Fruit fly (Drosophila melanogaster): Measurements from ENCODE around the gene AIF.
A peak's percentile ranks its signal among the peaks of the same experiment; 100 is the strongest.

Gene AIF

dm6 chr2L:2190684-2191083 lies 39.1 kb downstream of the AIF start:
- no peak for TF ChIP-seq CG7928 (GFP tag; optimal IDR thresholded peaks at IDR 0.05)
- TF ChIP-seq ci (GFP tag; IDR thresholded peaks at IDR 0.05): 0 out of 3 replicates have a peak, but pooled peaks have one; percentile 29

- TF ChIP-seq scrt (GFP tag; optimal IDR thresholded peaks at IDR 0.05) (no peak), Eip74EF (GFP tag; optimal IDR thresholded peaks at IDR 0.05) (no peak), CG10543 (GFP tag; optimal IDR thresholded peaks at IDR 0.05) (peak; percentile 5), abd-A (tag; optimal IDR thresholded peaks at IDR 0.05) (peak; percentile 52), sd (tag; optimal IDR thresholded peaks at IDR 0.05) (peak; percentile 63), pb (GFP tag; optimal IDR thresholded peaks at IDR 0.05) (no peak)
Measured at dm6 chr2L:2191404-2191803, 39.9 kb downstream of the AIF start.

DNA sequence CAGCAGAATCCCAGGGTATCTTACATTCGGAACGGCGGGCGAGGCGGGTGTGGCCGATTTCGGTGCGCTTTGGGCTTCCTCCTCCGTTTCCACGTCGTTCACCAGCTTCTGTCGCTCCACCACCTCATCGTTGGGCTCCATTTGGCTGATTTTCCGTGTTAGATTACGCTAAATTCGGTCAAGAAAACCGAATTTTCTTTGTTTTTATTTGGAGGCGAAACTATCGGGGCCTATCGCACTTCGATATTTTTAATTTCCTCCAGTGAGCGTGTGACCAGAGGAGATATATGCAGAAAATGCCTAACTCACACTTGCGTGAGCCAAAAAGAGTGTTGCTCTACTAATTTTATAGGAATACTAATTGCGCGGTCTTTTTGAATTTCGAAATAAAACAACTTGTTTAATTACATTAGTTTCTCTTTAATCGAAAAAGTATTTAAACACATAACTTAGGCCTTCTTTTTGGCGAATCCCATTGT lies 40.6 kb downstream of the AIF start, which contains the start of gene CG10874:
CG10874 (minus strand) TSS at position 264 of the 479 bp plus-strand sequence.
- TF ChIP-seq Lhr (GFP tag; optimal IDR thresholded peaks at IDR 0.05): peak; percentile 77
- no peak for TF ChIP-seq CG31441 (GFP tag; IDR thresholded peaks at IDR 0.05)
- TF ChIP-seq CG9932 (GFP tag; IDR thresholded peaks at IDR 0.05): no peak
- TF ChIP-seq Abd-B (GFP tag; optimal IDR thresholded peaks at IDR 0.05): peak; percentile 58
- TF ChIP-seq CG11504 (tag; optimal IDR thresholded peaks at IDR 0.05): peak; percentile 10
- TF ChIP-seq CG33213 (GFP tag; optimal IDR thresholded peaks at IDR 0.05): peak; percentile 65
- TF ChIP-seq her (GFP tag; optimal IDR thresholded peaks at IDR 0.05): peak; percentile 100
- TF ChIP-seq phol (tag; optimal IDR thresholded peaks at IDR 0.05): peak; percentile 51
- peak; percentile 67 for TF ChIP-seq BEAF-32 (GFP tag; optimal IDR thresholded peaks at IDR 0.05)
- peak; percentile 71 for TF ChIP-seq Sry-δ (GFP tag; optimal IDR thresholded peaks at IDR 0.05)
- TF ChIP-seq CG8290 (GFP tag; optimal IDR thresholded peaks at IDR 0.05): peak; percentile 23
- peak in 1 of 2 experiments; percentile 62 for TF ChIP-seq CG8290 (tag; optimal IDR thresholded peaks at IDR 0.05)
- TF ChIP-seq CoRest (tag; optimal IDR thresholded peaks at IDR 0.05): peak; percentile 37
- peak; percentile 90 for TF ChIP-seq Ets65A (GFP tag)
- no peak for TF ChIP-seq h (optimal IDR thresholded peaks at IDR 0.05)
- peak; percentile 17 for TF ChIP-seq Dek (tag; optimal IDR thresholded peaks at IDR 0.05)
- peak; percentile 40 for TF ChIP-seq Nf-YC (tag; optimal IDR thresholded peaks at IDR 0.05)
- TF ChIP-seq CG10979 (tag; optimal IDR thresholded peaks at IDR 0.05): peak; percentile 4
- peak; percentile 60 for TF ChIP-seq HmgZ (tag; optimal IDR thresholded peaks at IDR 0.05)
- TF ChIP-seq CG18764 (GFP tag; optimal IDR thresholded peaks at IDR 0.05): peak; percentile 98
- peak; percentile 10 for TF ChIP-seq CG12391 (tag; optimal IDR thresholded peaks at IDR 0.05)
- peak; percentile 4 for TF ChIP-seq gem (tag; optimal IDR thresholded peaks at IDR 0.05)
- no peak for TF ChIP-seq ken (GFP tag; IDR thresholded peaks at IDR 0.05)
- TF ChIP-seq CG13894 (tag; optimal IDR thresholded peaks at IDR 0.05): peak; percentile 66
- peak; percentile 65 for TF ChIP-seq sens (GFP tag)
- peak; percentile 72 for TF ChIP-seq CG1603 (tag; optimal IDR thresholded peaks at IDR 0.05)
- peak; percentile 70 for TF ChIP-seq Sin3A (optimal IDR thresholded peaks at IDR 0.05)
- no peak for TF ChIP-seq CG2202 (tag; optimal IDR thresholded peaks at IDR 0.05)
- TF ChIP-seq CG2712 (tag; optimal IDR thresholded peaks at IDR 0.05): peak; percentile 52
- peak; percentile 74 for TF ChIP-seq Med (GFP tag)
- TF ChIP-seq CG12769 (tag; optimal IDR thresholded peaks at IDR 0.05): peak; percentile 10
- TF ChIP-seq CG15601 (tag; optimal IDR thresholded peaks at IDR 0.05): peak; percentile 8
- peak; percentile 51 for TF ChIP-seq HmgD (GFP tag; optimal IDR thresholded peaks at IDR 0.05)
- peak; percentile 70 for TF ChIP-seq CG2116 (GFP tag; optimal IDR thresholded peaks at IDR 0.05)
- TF ChIP-seq MESR4 (GFP tag; optimal IDR thresholded peaks at IDR 0.05): peak; percentile 87
- TF ChIP-seq CG12659 (GFP tag; optimal IDR thresholded peaks at IDR 0.05): peak; percentile 12
- TF ChIP-seq CG17829 (tag; optimal IDR thresholded peaks at IDR 0.05): peak; percentile 36
- TF ChIP-seq CG4617 (GFP tag; optimal IDR thresholded peaks at IDR 0.05; ENCODE audit: borderline replicate concordance): peak; percentile 82
- TF ChIP-seq CG6813 (GFP tag; optimal IDR thresholded peaks at IDR 0.05): no peak
